Worm (Caenorhabditis elegans) whole organism, L1 larva: Measurements from ENCODE around the gene W09D6.1.

Source experiments
- C34B4.2 ChIP-seq: sonication (generic microtip); optimal IDR thresholded peaks from 2 replicates; lab custom pipeline; 2017; ENCODE audit warnings: mild to moderate bottlenecking, missing genetic modification characterization, missing compliant biosample characterization
- fkh-10 ChIP-seq: sonication (generic microtip); optimal IDR thresholded peaks from 2 replicates; lab custom pipeline; 2017; ENCODE audit warnings: missing biosample characterization, missing genetic modification reagents, missing genetic modification characterization
- lin-39 ChIP-seq: fragments of 150-350 bp; optimal IDR thresholded peaks from 2 replicates; lab custom pipeline; 2014; ENCODE audit warnings: missing biosample characterization, missing genetic modification reagents, missing genetic modification characterization
- rnt-1 ChIP-seq: sonication (generic microtip); optimal IDR thresholded peaks from 2 replicates; lab custom pipeline; 2016; ENCODE audit warnings: mild to moderate bottlenecking, missing genetic modification characterization, moderate library complexity, missing compliant biosample characterization
- skn-1 ChIP-seq: fragments of 150-350 bp; optimal IDR thresholded peaks from 2 replicates; lab custom pipeline; 2014; ENCODE audit warnings: missing biosample characterization, missing genetic modification characterization
- unc-62 ChIP-seq: fragments of 150-350 bp; optimal IDR thresholded peaks from 2 replicates; lab custom pipeline; 2014; ENCODE audit warnings: missing biosample characterization, missing genetic modification reagents, missing genetic modification characterization

DNA sequence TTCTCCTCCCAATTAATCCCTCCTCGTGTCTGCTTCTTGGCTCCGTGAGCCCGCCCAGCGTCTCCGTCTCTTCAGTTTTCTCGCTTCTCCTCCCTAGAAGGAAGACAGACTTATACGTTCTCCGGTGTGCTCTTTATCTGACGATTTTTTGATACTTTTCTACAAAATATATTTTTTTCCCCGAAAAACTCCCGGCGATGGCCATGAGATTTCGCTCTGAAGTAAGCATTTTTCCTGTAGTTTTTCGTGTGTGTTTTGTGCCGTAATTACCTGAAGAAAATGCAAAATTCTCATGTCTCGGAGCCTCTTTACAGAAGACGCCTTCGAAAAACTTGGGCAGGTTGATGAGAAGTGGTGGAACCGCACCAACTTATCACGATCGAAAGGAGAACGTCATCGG, 32.0 kb upstream of the W09D6.1 start, which contains the start of gene spat-2:
- TF ChIP-seq skn-1 (tag; lab: Kevin White, UChicago) (no peak), C34B4.2 (tag; lab: Kevin White, UChicago) (no peak), rnt-1 (tag; lab: Kevin White, UChicago) (no peak), lin-39 (no peak), unc-62 (GFP tag; lab: Kevin White, UChicago) (no peak), fkh-10 (GFP tag; lab: Kevin White, UChicago) (no peak)
